Fruit fly (Drosophila melanogaster): Measurements from ENCODE around the gene Adck5.

dm6 chr3L:11155380-11155779 lies 14.2 kb upstream of the Adck5 start:
- TF ChIP-seq ttk (optimal IDR thresholded peaks at IDR 0.05) (no peak), h (optimal IDR thresholded peaks at IDR 0.05) (no peak), psq (optimal IDR thresholded peaks at IDR 0.05) (no peak), Sin3A (optimal IDR thresholded peaks at IDR 0.05) (no peak)

All from Kc167 (cell line).